Worm (Caenorhabditis elegans): Measurements from ENCODE around the gene far-1.
A peak's percentile ranks its signal among the peaks of the same experiment; 100 is the strongest.

DNA sequence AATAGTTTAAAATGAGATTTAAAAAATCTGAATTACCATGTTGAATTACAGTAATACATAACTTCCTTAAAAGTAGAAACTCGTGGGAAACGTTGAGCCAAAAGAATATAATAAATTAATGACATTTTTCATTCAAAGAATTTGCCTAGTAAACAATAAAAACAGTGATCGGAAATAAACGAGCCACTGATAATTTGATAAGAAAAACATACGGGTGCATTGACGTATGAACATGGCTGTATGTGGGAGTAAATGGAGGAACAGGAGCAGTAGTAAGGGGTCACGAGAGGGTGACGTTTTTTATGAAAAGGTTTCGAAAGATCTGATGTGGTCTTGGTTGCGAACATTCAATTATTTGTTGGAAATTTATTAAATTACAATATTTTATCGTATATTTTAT is 50.2 kb downstream of the far-1 start:
- TF ChIP-seq lir-3 (tag; optimal IDR thresholded peaks at IDR 0.05), result no peak
- TF ChIP-seq fkh-10 (GFP tag; optimal IDR thresholded peaks at IDR 0.05), result no peak
- TF ChIP-seq ama-1 (optimal IDR thresholded peaks at IDR 0.05), result no peak
- peak; percentile 54 for TF ChIP-seq pqm-1 (tag; optimal IDR thresholded peaks at IDR 0.05)

Data from whole organism, L4 larva.